Worm (Caenorhabditis elegans): Measurements from ENCODE around the gene nasp-1.
A peak's percentile ranks its signal among the peaks of the same experiment; 100 is the strongest.

The nasp-1 gene

DNA sequence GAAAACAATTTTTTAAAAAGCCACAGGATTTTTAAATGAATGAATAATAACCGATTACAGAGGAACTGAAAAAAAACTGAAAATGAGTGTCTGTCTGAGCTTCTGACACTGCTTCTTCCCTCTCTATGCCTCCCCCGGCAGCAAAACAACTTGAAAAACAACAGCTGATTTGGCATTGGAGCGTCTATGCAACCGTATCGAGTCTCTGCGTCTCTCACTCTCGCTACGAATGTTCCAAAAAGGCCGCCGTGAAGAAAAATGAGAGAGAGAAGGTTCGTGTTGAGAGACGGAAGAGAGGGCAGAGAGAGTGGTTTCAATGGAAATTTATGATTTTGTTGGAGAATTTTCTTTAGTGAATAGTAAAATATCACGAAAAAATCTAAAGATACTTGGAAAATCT, 3.4 kb upstream of the nasp-1 start (continued):
- peak; percentile 61; the same call in 1 of the 2 replicates for TF ChIP-seq hmg-1.2 (GFP tag; IDR thresholded peaks at IDR 0.05)
- no peak for TF ChIP-seq cebp-1 (GFP tag; IDR thresholded peaks at IDR 0.05)
- peak; percentile 47 for TF ChIP-seq cebp-1 (tag; optimal IDR thresholded peaks at IDR 0.05)
- no peak for TF ChIP-seq dpl-1 (GFP tag; optimal IDR thresholded peaks at IDR 0.05)
- TF ChIP-seq sptf-2 (GFP tag; optimal IDR thresholded peaks at IDR 0.05), result no peak

ce11 chrII:11103657-11104056, 2.8 kb upstream of the nasp-1 start, which contains the start of gene C09H10.5:
Gene C09H10.5, minus strand, starts transcription at chrII:11103757.
- TF ChIP-seq lsl-1 (GFP tag; optimal IDR thresholded peaks at IDR 0.05) (no peak), F49E8.2 (tag; optimal IDR thresholded peaks at IDR 0.05; ENCODE audit: insufficient read depth) (no peak), zfh-2 (GFP tag; conservative IDR thresholded peaks at IDR 0.05) (no peak), athp-1 (tag; optimal IDR thresholded peaks at IDR 0.05) (no peak), B0019.2 (GFP tag; conservative IDR thresholded peaks at IDR 0.05) (no peak), sdz-38 (tag; optimal IDR thresholded peaks at IDR 0.05) (no peak), hmg-1.2 (GFP tag; IDR thresholded peaks at IDR 0.05) (no peak), zim-3 (tag; optimal IDR thresholded peaks at IDR 0.05) (no peak)

DNA sequence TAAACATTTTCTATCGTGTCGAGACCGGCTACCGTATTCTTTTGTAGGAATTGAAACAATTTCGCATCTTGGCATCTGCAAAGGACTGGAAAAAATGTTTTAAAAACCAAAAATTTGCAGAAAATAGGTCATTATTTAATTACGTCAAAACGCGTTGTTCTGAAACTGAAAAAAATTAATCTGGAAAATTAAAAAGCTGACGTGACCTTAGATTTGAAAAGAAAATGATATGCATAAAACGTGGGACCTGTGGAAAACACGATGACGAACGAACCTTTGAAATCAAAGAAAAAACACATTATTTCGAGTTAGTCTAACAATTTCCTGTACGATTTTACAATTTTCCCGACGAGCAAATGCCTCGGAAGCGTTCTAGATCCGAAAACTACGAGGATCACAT, 2.2 kb upstream of the nasp-1 start, which contains the start of gene C09H10.9:
Gene C09H10.9, plus strand, starts transcription at position 301 of the 400 bp plus-strand sequence.
- TF ChIP-seq attf-6 (GFP tag; IDR thresholded peaks at IDR 0.05) (no peak), egl-18 (GFP tag; IDR thresholded peaks at IDR 0.05) (no peak), snpc-4 (GFP tag; optimal IDR thresholded peaks at IDR 0.05) (no peak), snpc-4 (tag; optimal IDR thresholded peaks at IDR 0.05) (no peak), ceh-79 (tag; optimal IDR thresholded peaks at IDR 0.05) (no peak), nhr-179 (tag; optimal IDR thresholded peaks at IDR 0.05) (no peak), dpff-1 (tag; optimal IDR thresholded peaks at IDR 0.05) (no peak), sptf-2 (GFP tag; optimal IDR thresholded peaks at IDR 0.05) (no peak), aptf-3 (GFP tag; IDR thresholded peaks at IDR 0.05) (no peak), attf-3 (GFP tag; conservative IDR thresholded peaks at IDR 0.05) (no peak), ccch-3 (GFP tag; optimal IDR thresholded peaks at IDR 0.05) (no peak), madf-10 (tag; optimal IDR thresholded peaks at IDR 0.05) (no peak), ets-4 (GFP tag; optimal IDR thresholded peaks at IDR 0.05) (no peak), lin-54 (GFP tag; optimal IDR thresholded peaks at IDR 0.05) (no peak)

- TF ChIP-seq nfya-2 (GFP tag; IDR thresholded peaks at IDR 0.05), result no peak
- TF ChIP-seq cebp-2 (GFP tag; IDR thresholded peaks at IDR 0.05), result no peak
- TF ChIP-seq F33H1.4 (GFP tag; IDR thresholded peaks at IDR 0.05), result no peak
- TF ChIP-seq F49E8.2 (tag; optimal IDR thresholded peaks at IDR 0.05; ENCODE audit: insufficient read depth), result peak; percentile 22
Observed at ce11 chrII:11107828-11108227, 1.4 kb downstream of the nasp-1 start, which contains the start of gene apc-17. Gene apc-17, plus strand, starts transcription at chrII:11108128.

DNA sequence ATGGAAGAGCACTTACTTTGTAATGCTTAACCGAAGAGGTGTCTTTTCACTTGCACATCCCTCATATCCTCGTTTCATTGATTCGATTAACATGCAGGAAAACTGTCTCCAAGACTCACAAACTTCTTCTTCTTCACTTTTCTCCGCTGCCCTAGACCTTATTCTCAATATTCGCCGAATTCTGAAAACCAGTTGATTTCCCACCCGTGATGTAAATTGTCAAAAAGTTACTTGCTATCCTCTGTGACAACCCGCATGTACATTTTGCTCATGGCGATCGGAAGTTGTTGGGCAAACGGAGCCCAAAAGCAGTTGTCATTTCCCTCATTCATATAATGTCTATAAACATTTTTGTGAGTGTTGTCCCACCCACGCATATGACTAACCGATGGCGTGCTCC, 4.0 kb downstream of the nasp-1 start:
- TF ChIP-seq aptf-3 (GFP tag; IDR thresholded peaks at IDR 0.05) (no peak), madf-8 (GFP tag; conservative IDR thresholded peaks at IDR 0.05) (no peak), ztf-3 (GFP tag; optimal IDR thresholded peaks at IDR 0.05) (no peak), attf-3 (GFP tag; conservative IDR thresholded peaks at IDR 0.05) (no peak), F10E7.11 (tag; optimal IDR thresholded peaks at IDR 0.05) (no peak)

DNA sequence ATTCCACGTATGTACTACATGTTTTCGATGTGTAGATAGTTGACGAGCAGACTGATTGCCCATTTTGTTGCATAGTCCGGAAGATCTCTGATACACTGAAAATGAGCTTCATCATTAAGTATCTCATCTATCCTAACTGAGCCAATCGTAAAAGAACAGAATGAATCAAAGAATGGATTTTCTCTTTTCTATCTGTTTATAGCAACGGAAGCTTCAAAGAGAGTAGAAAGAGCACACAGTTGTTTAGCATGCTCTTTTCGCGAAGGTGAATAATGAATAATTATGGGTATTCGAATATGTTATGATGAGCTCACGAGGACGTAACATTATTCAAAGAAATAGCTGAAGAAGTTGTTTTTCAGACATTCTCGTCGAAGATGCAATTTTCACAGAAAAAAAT, 4.7 kb downstream of the nasp-1 start, which contains the start of gene glb-4:
Gene glb-4, minus strand, starts transcription at position 101 of the 400 bp plus-strand sequence.
- TF ChIP-seq mel-28 (tag; optimal IDR thresholded peaks at IDR 0.05; ENCODE audit: borderline replicate concordance) (no peak), Y53G8AR.9 (GFP tag; conservative IDR thresholded peaks at IDR 0.05) (no peak), zfh-2 (GFP tag; conservative IDR thresholded peaks at IDR 0.05) (no peak), ztf-3 (GFP tag; optimal IDR thresholded peaks at IDR 0.05) (no peak), nhr-90 (tag; optimal IDR thresholded peaks at IDR 0.05) (no peak), dox-1 (GFP tag; IDR thresholded peaks at IDR 0.05) (no peak), ztf-25 (GFP tag; IDR thresholded peaks at IDR 0.05) (no peak), C17E4.6 (GFP tag; IDR thresholded peaks at IDR 0.05) (no peak), C06A6.2 (GFP tag; conservative IDR thresholded peaks at IDR 0.05) (no peak), aptf-3 (GFP tag; IDR thresholded peaks at IDR 0.05) (no peak), xnd-1 (tag; optimal IDR thresholded peaks at IDR 0.05) (no peak), mxl-1 (tag; optimal IDR thresholded peaks at IDR 0.05) (no peak)
